Fruit fly (Drosophila melanogaster): Measurements from ENCODE around the gene CG31626.

CG31626 gene

dm6 chr2L:21221114-21221578, 15.4 kb downstream of the CG31626 start, which contains the start of gene CG8677 (continued):
- TF ChIP-seq wdn (GFP tag; IDR thresholded peaks at IDR 0.05) (no peak), Mrtf (GFP tag; IDR thresholded peaks at IDR 0.05) (no peak), Dref (GFP tag; IDR thresholded peaks at IDR 0.05) (peak; percentile 32; the same call in 1 of the 2 replicates), CG4854 (GFP tag; optimal IDR thresholded peaks at IDR 0.05) (no peak), ttk (GFP tag; IDR thresholded peaks at IDR 0.05) (no peak), CG6272 (GFP tag; IDR thresholded peaks at IDR 0.05) (no peak), Lhr (GFP tag; optimal IDR thresholded peaks at IDR 0.05) (peak; percentile 84), bsh (GFP tag; optimal IDR thresholded peaks at IDR 0.05) (no peak), Atf6 (GFP tag; IDR thresholded peaks at IDR 0.05) (no peak), mld (GFP tag; IDR thresholded peaks at IDR 0.05; ENCODE audit: partially characterized antibody) (no peak), CG6175 (GFP tag; IDR thresholded peaks at IDR 0.05) (no peak), CG12299 (tag; optimal IDR thresholded peaks at IDR 0.05) (peak; percentile 13), CG18599 (GFP tag; optimal IDR thresholded peaks at IDR 0.05) (no peak), Vsx1 (GFP tag; optimal IDR thresholded peaks at IDR 0.05) (no peak), her (GFP tag; optimal IDR thresholded peaks at IDR 0.05) (peak; percentile 98), CG7839 (tag; optimal IDR thresholded peaks at IDR 0.05) (no peak), CG11504 (tag; optimal IDR thresholded peaks at IDR 0.05) (no peak), ase (GFP tag; IDR thresholded peaks at IDR 0.05) (no peak), maf-S (GFP tag; optimal IDR thresholded peaks at IDR 0.05) (no peak), Gug (GFP tag; IDR thresholded peaks at IDR 0.05) (no peak), CG5180 (GFP tag; optimal IDR thresholded peaks at IDR 0.05) (no peak), CG1024 (GFP tag; IDR thresholded peaks at IDR 0.05) (no peak), CG15269 (tag; optimal IDR thresholded peaks at IDR 0.05) (no peak), gsb-n (tag; optimal IDR thresholded peaks at IDR 0.05) (no peak), CG12155 (GFP tag; optimal IDR thresholded peaks at IDR 0.05) (no peak), Myb (GFP tag; optimal IDR thresholded peaks at IDR 0.05) (peak; percentile 80), sima (GFP tag; optimal IDR thresholded peaks at IDR 0.05) (no peak), dm (GFP tag; optimal IDR thresholded peaks at IDR 0.05) (no peak), sens-2 (GFP tag; IDR thresholded peaks at IDR 0.05) (no peak), CG34422 (GFP tag; IDR thresholded peaks at IDR 0.05) (peak; percentile 65; the same call in 2 of the 3 replicates), CG3407 (GFP tag; optimal IDR thresholded peaks at IDR 0.05) (no peak), en (GFP tag; optimal IDR thresholded peaks at IDR 0.05) (no peak), CG16779 (GFP tag; IDR thresholded peaks at IDR 0.05) (no peak), kah (GFP tag; optimal IDR thresholded peaks at IDR 0.05) (no peak), jing (GFP tag; optimal IDR thresholded peaks at IDR 0.05) (no peak), CG14965 (GFP tag; optimal IDR thresholded peaks at IDR 0.05; ENCODE audit: borderline replicate concordance) (no peak), tna (GFP tag; IDR thresholded peaks at IDR 0.05; ENCODE audit: partially characterized antibody) (0 out of 2 replicates have a peak, but pooled peaks have one; percentile 19), kni (GFP tag; optimal IDR thresholded peaks at IDR 0.05) (no peak), CG17568 (GFP tag; optimal IDR thresholded peaks at IDR 0.05) (no peak), NC2α (GFP tag; optimal IDR thresholded peaks at IDR 0.05) (no peak), gsb (GFP tag; IDR thresholded peaks at IDR 0.05) (no peak), CG17802 (tag; optimal IDR thresholded peaks at IDR 0.05) (no peak), ato (GFP tag; IDR thresholded peaks at IDR 0.05; ENCODE audit: partially characterized antibody) (no peak), CG15011 (GFP tag; optimal IDR thresholded peaks at IDR 0.05) (no peak), Taf1 (GFP tag; IDR thresholded peaks at IDR 0.05) (no peak), exex (tag; optimal IDR thresholded peaks at IDR 0.05) (no peak), CG1603 (tag; optimal IDR thresholded peaks at IDR 0.05) (peak; percentile 78), CG1647 (GFP tag; optimal IDR thresholded peaks at IDR 0.05) (no peak), CG10462 (GFP tag; optimal IDR thresholded peaks at IDR 0.05) (no peak), Med (GFP tag) (peak; percentile 64), CG7987 (GFP tag; optimal IDR thresholded peaks at IDR 0.05) (no peak)

Data from whole organism, embryonic.